Worm (Caenorhabditis elegans) whole organism, L4/young adult: Measurements from ENCODE around the gene Y38E10A.22.

Source experiments
- W03F9.2 ChIP-seq: fragments of 150-350 bp; optimal IDR thresholded peaks from 2 replicates; lab custom pipeline; 2014; ENCODE audit warnings: missing biosample characterization, missing genetic modification characterization
- dao-5 ChIP-seq: sonication (generic microtip); optimal IDR thresholded peaks from 2 replicates; lab custom pipeline; 2016; ENCODE audit warnings: missing genotype, missing genetic modification characterization, moderate library complexity, missing compliant biosample characterization
- him-1 ChIP-seq: sonication (generic microtip); optimal IDR thresholded peaks from 2 replicates; lab custom pipeline; 2016; ENCODE audit warnings: missing genotype, missing genetic modification reagents, missing genetic modification characterization, missing compliant biosample characterization

ce11 chrII:12629387-12629786 lies 48.2 kb downstream of the Y38E10A.22 start, which contains the start of gene Y38E10A.28:
- TF ChIP-seq him-1 (tag; lab: Kevin White, UChicago): no peak
- TF ChIP-seq W03F9.2 (tag; lab: Kevin White, UChicago): no peak
- TF ChIP-seq dao-5 (tag; lab: Kevin White, UChicago): no peak
